Fruit fly (Drosophila melanogaster) whole organism: Measurements from ENCODE around the gene CG7248.

ENCODE experiments used
- pan ChIP-seq: fragments of >200 bp; optimal IDR thresholded peaks from 2 replicates; lab custom pipeline; 2017
- psq ChIP-seq: fragments of >200 bp; optimal IDR thresholded peaks from 2 replicates; lab custom pipeline; 2017

DNA sequence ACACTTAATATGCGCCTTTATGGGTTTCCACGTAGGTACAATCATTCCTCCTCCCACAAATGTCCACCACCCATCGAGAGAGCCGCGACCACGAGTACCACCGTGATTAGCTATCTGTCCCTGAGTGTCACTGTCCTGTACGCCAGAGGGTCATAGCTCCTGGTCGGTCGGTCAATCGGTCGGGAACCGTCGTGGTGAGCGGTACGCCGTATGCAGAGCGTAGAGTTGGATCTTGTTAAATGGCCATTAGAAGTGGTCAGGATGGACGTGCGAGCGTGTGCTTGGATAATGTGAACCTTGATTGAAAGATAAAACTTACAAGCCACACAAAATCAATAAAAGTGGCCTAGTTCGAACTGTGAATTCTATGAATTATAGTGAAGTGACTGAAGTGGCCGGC lies 30.7 kb downstream of the CG7248 start, which contains the start of gene CG6938:
- TF ChIP-seq pan: no peak
- TF ChIP-seq psq (lab: Kevin White, UChicago): no peak
